Worm (Caenorhabditis elegans) whole organism, L2 larva: ENCODE results near the gene cest-2.1.
A peak's percentile ranks its signal among the peaks of the same experiment; 100 is the strongest.

Experiments used
- R02D3.7 ChIP-seq: fragments of 150-350 bp; optimal IDR thresholded peaks from 2 replicates; lab custom pipeline; 2014; ENCODE audit warnings: missing biosample characterization, missing genetic modification characterization
- ama-1 ChIP-seq: fragments of 150-350 bp; optimal IDR thresholded peaks from 2 replicates; lab custom pipeline; 2018; ENCODE audit warnings: inconsistent platforms
- blmp-1 ChIP-seq: sonication (generic microtip); optimal IDR thresholded peaks from 2 replicates; lab custom pipeline; 2017; ENCODE audit warnings: missing genetic modification characterization, mild to moderate bottlenecking, missing compliant biosample characterization, antibody characterized with exemption, moderate library complexity; ENCODE audit not compliant: insufficient read depth
- lin-13 ChIP-seq: fragments of 150-350 bp; optimal IDR thresholded peaks from 2 replicates; lab custom pipeline; 2014; ENCODE audit warnings: missing biosample characterization, missing genetic modification reagents, missing genetic modification characterization
- nhr-10 ChIP-seq: sonication (generic microtip); optimal IDR thresholded peaks from 2 replicates; lab custom pipeline; 2017; ENCODE audit warnings: missing biosample characterization, missing genetic modification characterization
- nhr-12 ChIP-seq: fragments of 150-350 bp; optimal IDR thresholded peaks from 2 replicates; lab custom pipeline; 2014; ENCODE audit warnings: missing biosample characterization, missing genetic modification characterization
- peb-1 ChIP-seq: fragments of 150-350 bp; optimal IDR thresholded peaks from 2 replicates; lab custom pipeline; 2014; ENCODE audit warnings: missing biosample characterization, missing genetic modification characterization
- skn-1 ChIP-seq: sonication (generic microtip); optimal IDR thresholded peaks from 2 replicates; lab custom pipeline; 2017; ENCODE audit warnings: missing biosample characterization, missing genetic modification characterization
- snpc-4 ChIP-seq: fragments of 150-350 bp; optimal IDR thresholded peaks from 2 replicates; lab custom pipeline; 2014; ENCODE audit warnings: missing biosample characterization, missing genetic modification characterization
- unc-39 ChIP-seq: fragments of 150-350 bp; optimal IDR thresholded peaks from 2 replicates; lab custom pipeline; 2014; ENCODE audit warnings: missing biosample characterization, missing genetic modification characterization
- unc-62 ChIP-seq: fragments of 150-350 bp; optimal IDR thresholded peaks from 2 replicates; lab custom pipeline; 2014; ENCODE audit warnings: missing biosample characterization, missing genetic modification reagents, missing genetic modification characterization
- ztf-11 ChIP-seq: sonication (generic microtip); optimal IDR thresholded peaks from 2 replicates; lab custom pipeline; 2017; ENCODE audit warnings: missing biosample characterization, missing genetic modification characterization

DNA sequence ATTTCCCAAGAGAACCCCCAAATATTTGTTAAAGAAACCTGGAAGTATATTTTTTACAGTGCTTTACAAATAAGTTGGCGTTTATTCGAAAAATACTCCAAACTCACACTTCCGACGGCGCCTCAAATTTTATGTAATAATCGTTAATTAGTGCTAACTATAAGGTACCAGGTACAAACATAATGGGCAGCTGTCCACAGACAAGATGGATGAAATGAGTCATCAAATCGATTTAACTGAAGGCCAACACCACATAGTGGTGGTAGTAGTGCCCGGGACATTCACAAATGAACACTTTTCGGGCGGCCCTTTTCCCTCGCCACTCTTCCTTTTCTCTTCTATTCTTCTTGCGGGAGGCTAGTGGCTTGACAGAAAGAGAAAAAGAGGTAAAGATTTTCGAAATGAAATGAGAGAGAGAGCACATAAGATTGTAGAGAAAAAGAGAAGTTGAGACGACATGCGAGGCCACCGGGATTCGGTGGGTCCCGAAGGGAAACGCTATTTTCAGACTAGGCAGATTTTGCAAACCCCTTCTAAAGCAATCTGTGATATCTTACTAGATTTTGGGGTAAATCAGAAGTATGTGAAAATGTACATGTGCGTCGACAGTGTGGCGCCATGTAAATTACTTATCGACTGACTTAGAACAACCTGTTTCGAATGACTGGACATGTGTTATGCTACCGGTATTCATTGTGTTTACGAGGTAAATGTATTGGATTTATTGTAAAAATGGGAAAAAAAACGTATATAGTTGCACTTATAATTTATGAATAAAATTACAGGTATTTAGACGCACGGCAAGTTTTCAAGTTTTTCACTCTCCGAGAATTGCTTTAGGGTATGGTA lies 31.8 kb downstream of the cest-2.1 start:
- TF ChIP-seq R02D3.7 (tag; lab: Kevin White, UChicago): no peak
- TF ChIP-seq nhr-10 (tag; lab: Kevin White, UChicago): no peak
- TF ChIP-seq blmp-1 (tag; lab: Kevin White, UChicago): peak; percentile 19
- TF ChIP-seq nhr-12 (tag; lab: Kevin White, UChicago): no peak
- TF ChIP-seq lin-13 (GFP tag; lab: Kevin White, UChicago): no peak
- TF ChIP-seq ama-1 (lab: Kevin White, UChicago): no peak
- TF ChIP-seq snpc-4 (tag; lab: Kevin White, UChicago): no peak
- TF ChIP-seq unc-62 (GFP tag; lab: Kevin White, UChicago): no peak
- no peak for TF ChIP-seq skn-1
- no peak for TF ChIP-seq ztf-11 (tag; lab: Kevin White, UChicago)
- TF ChIP-seq peb-1 (tag; lab: Kevin White, UChicago): no peak
- TF ChIP-seq unc-39 (tag; lab: Kevin White, UChicago): no peak
